Worm (Caenorhabditis elegans) whole organism, L1 larva: Measurements from ENCODE around the gene srg-4.
A peak's percentile ranks its signal among the peaks of the same experiment; 100 is the strongest.

ENCODE experiments used
- C34B4.2 ChIP-seq: sonication (generic microtip); optimal IDR thresholded peaks from 2 replicates; lab custom pipeline; 2017; ENCODE audit warnings: mild to moderate bottlenecking, missing genetic modification characterization, missing compliant biosample characterization
- F16B12.6 ChIP-seq: fragments of 150-350 bp; optimal IDR thresholded peaks from 2 replicates; lab custom pipeline; 2014; ENCODE audit warnings: missing biosample characterization, missing genetic modification characterization
- aha-1 ChIP-seq: fragments of 150-350 bp; optimal IDR thresholded peaks from 2 replicates; lab custom pipeline; 2014; ENCODE audit warnings: missing biosample characterization, missing genetic modification characterization
- aly-2 ChIP-seq: fragments of 150-350 bp; optimal IDR thresholded peaks from 2 replicates; lab custom pipeline; 2014; ENCODE audit warnings: missing biosample characterization, missing genetic modification characterization
- ama-1 ChIP-seq: fragments of 150-350 bp; optimal IDR thresholded peaks from 2 replicates; lab custom pipeline; 2014
- blmp-1 ChIP-seq: fragments of 150-350 bp; optimal IDR thresholded peaks from 2 replicates; lab custom pipeline; 2014; ENCODE audit warnings: missing biosample characterization, missing genetic modification characterization
- ceh-8 ChIP-seq: fragments of 200-800 bp; sonication (Bioruptor generic); optimal IDR thresholded peaks from 2 replicates; lab custom pipeline; 2018; ENCODE audit warnings: mild to moderate bottlenecking, missing genetic modification characterization, moderate library complexity, missing compliant biosample characterization
- dpl-1 ChIP-seq, 3 experiments: fragments of 150-350 bp in 2 of 3; sonication (generic microtip) in 1 of 3; optimal IDR thresholded peaks; 2 replicates each; lab custom pipeline; 2014 to 2017; ENCODE audit warnings: missing biosample characterization in 3 of 3, missing genetic modification characterization in 3 of 3, missing genetic modification reagents in 3 of 3
- dsc-1 ChIP-seq: sonication (generic microtip); optimal IDR thresholded peaks from 2 replicates; lab custom pipeline; 2016; ENCODE audit warnings: mild to moderate bottlenecking, missing genetic modification characterization, missing compliant biosample characterization
- efl-1 ChIP-seq, 4 experiments: fragments of 150-350 bp; optimal IDR thresholded peaks in 3 of 4; peaks in 1 of 4; 1 replicate in 1 of 4; 2 replicates in 3 of 4; lab custom pipeline; 2014; ENCODE audit warnings: missing biosample characterization in 2 of 4, missing genetic modification characterization in 2 of 4, missing genetic modification reagents in 2 of 4
- egl-27 ChIP-seq, 2 experiments: fragments of 150-350 bp in 1 of 2; sonication (generic microtip); optimal IDR thresholded peaks; 3 replicates each; lab custom pipeline; 2017 to 2018; ENCODE audit warnings: missing biosample characterization in 2 of 2, missing genetic modification characterization in 2 of 2, missing genetic modification reagents in 2 of 2
- elt-2 ChIP-seq: sonication (generic microtip); optimal IDR thresholded peaks from 2 replicates; lab custom pipeline; 2016; ENCODE audit warnings: missing genetic modification characterization, mild to moderate bottlenecking, inconsistent platforms, missing compliant biosample characterization, missing genetic modification reagents
- elt-3 ChIP-seq, 6 experiments: fragments of 150-350 bp in 1 of 6; sonication (generic microtip); optimal IDR thresholded peaks; 2 replicates each; lab custom pipeline; 2017 to 2018; ENCODE audit warnings: missing biosample characterization in 6 of 6, missing genetic modification characterization in 6 of 6, inconsistent platforms in 1 of 6
- fkh-10 ChIP-seq: sonication (generic microtip); optimal IDR thresholded peaks from 2 replicates; lab custom pipeline; 2017; ENCODE audit warnings: missing biosample characterization, missing genetic modification reagents, missing genetic modification characterization
- fos-1 ChIP-seq: fragments of 150-350 bp; optimal IDR thresholded peaks from 2 replicates; lab custom pipeline; 2014; ENCODE audit warnings: missing biosample characterization, missing genetic modification characterization
- grh-1 ChIP-seq: fragments of 200-800 bp; sonication (Bioruptor generic); IDR thresholded peaks from 2 replicates; pipeline ENCODE4 v1.3.6; 2022; ENCODE audit warnings: missing genetic modification reagents, missing genetic modification characterization, missing compliant biosample characterization
- hlh-17 ChIP-seq: fragments of 200-800 bp; sonication (Bioruptor generic); optimal IDR thresholded peaks from 2 replicates; lab custom pipeline; 2018; ENCODE audit warnings: missing genetic modification characterization, mild to moderate bottlenecking, missing compliant biosample characterization, moderate library complexity, borderline replicate concordance
- irx-1 ChIP-seq: sonication (generic microtip); optimal IDR thresholded peaks from 2 replicates; lab custom pipeline; 2016; ENCODE audit warnings: missing genetic modification characterization, missing compliant biosample characterization
- jun-1 ChIP-seq: fragments of 150-350 bp; optimal IDR thresholded peaks from 2 replicates; lab custom pipeline; 2014; ENCODE audit warnings: missing biosample characterization, missing genetic modification reagents, missing genetic modification characterization
- lin-13 ChIP-seq: fragments of 150-350 bp; optimal IDR thresholded peaks from 2 replicates; lab custom pipeline; 2014; ENCODE audit warnings: missing biosample characterization, missing genetic modification reagents, missing genetic modification characterization
- lin-14 ChIP-seq: fragments of 200-800 bp; sonication (Bioruptor generic); optimal IDR thresholded peaks from 2 replicates; lab custom pipeline; 2018; ENCODE audit warnings: mild to moderate bottlenecking, missing genetic modification characterization, moderate library complexity, missing compliant biosample characterization
- lin-35 ChIP-seq, 2 experiments: fragments of 150-350 bp; optimal IDR thresholded peaks; 2 replicates each; lab custom pipeline; 2014; ENCODE audit warnings: missing biosample characterization in 2 of 2, missing genetic modification characterization in 2 of 2, missing genetic modification reagents in 2 of 2
- lin-39 ChIP-seq: fragments of 150-350 bp; optimal IDR thresholded peaks from 2 replicates; lab custom pipeline; 2014; ENCODE audit warnings: missing biosample characterization, missing genetic modification reagents, missing genetic modification characterization
- lsy-2 ChIP-seq, 2 experiments: fragments of 150-350 bp; optimal IDR thresholded peaks; 2 replicates each; lab custom pipeline; 2014; ENCODE audit warnings: missing biosample characterization in 2 of 2, missing genetic modification characterization in 2 of 2
- mdl-1 ChIP-seq, 2 experiments: fragments of 150-350 bp; optimal IDR thresholded peaks; 2 replicates each; lab custom pipeline; 2014 to 2017; ENCODE audit warnings: missing biosample characterization in 2 of 2, missing genetic modification characterization in 2 of 2, inconsistent platforms in 1 of 2
- mep-1 ChIP-seq: fragments of 150-350 bp; optimal IDR thresholded peaks from 2 replicates; lab custom pipeline; 2014; ENCODE audit warnings: missing biosample characterization, missing genetic modification characterization
- nhr-19 ChIP-seq: fragments of 200-800 bp; sonication (Bioruptor generic); conservative IDR thresholded peaks from 2 replicates; pipeline ENCODE4 v1.3.6; 2022; ENCODE audit warnings: missing genetic modification characterization, missing compliant biosample characterization
- nhr-20 ChIP-seq: sonication (generic microtip); optimal IDR thresholded peaks from 2 replicates; lab custom pipeline; 2016; ENCODE audit warnings: mild to moderate bottlenecking, missing genetic modification characterization, missing compliant biosample characterization
- nhr-237 ChIP-seq: fragments of 150-350 bp; optimal IDR thresholded peaks from 2 replicates; lab custom pipeline; 2014; ENCODE audit warnings: missing biosample characterization, missing genetic modification characterization
- nhr-47 ChIP-seq: sonication (generic microtip); optimal IDR thresholded peaks from 2 replicates; lab custom pipeline; 2016; ENCODE audit warnings: mild to moderate bottlenecking, missing genetic modification characterization, moderate library complexity, missing compliant biosample characterization
- nhr-71 ChIP-seq: sonication (generic microtip); optimal IDR thresholded peaks from 2 replicates; lab custom pipeline; 2016; ENCODE audit warnings: mild to moderate bottlenecking, missing genetic modification characterization, moderate library complexity, missing compliant biosample characterization
- nhr-77 ChIP-seq: fragments of 150-350 bp; optimal IDR thresholded peaks from 2 replicates; lab custom pipeline; 2014; ENCODE audit warnings: missing biosample characterization, missing genetic modification characterization
- nhr-90 ChIP-seq: sonication (generic microtip); optimal IDR thresholded peaks from 2 replicates; lab custom pipeline; 2016; ENCODE audit warnings: mild to moderate bottlenecking, missing genetic modification characterization, missing compliant biosample characterization; ENCODE audit not compliant: poor library complexity
- pag-3 ChIP-seq: sonication (generic microtip); optimal IDR thresholded peaks from 2 replicates; lab custom pipeline; 2017; ENCODE audit warnings: missing genetic modification characterization, mild to moderate bottlenecking, missing compliant biosample characterization, antibody characterized with exemption, borderline replicate concordance; ENCODE audit not compliant: insufficient read depth
- pax-3 ChIP-seq: fragments of 200-800 bp; sonication (Bioruptor generic); optimal IDR thresholded peaks from 2 replicates; lab custom pipeline; 2018; ENCODE audit warnings: mild to moderate bottlenecking, missing genetic modification characterization, moderate library complexity, missing compliant biosample characterization
- skn-1 ChIP-seq: fragments of 150-350 bp; optimal IDR thresholded peaks from 2 replicates; lab custom pipeline; 2014; ENCODE audit warnings: missing biosample characterization, missing genetic modification characterization
- snpc-4 ChIP-seq: fragments of 150-350 bp; optimal IDR thresholded peaks from 2 replicates; lab custom pipeline; 2014; ENCODE audit warnings: missing biosample characterization, missing genetic modification characterization
- sptf-1 ChIP-seq: fragments of 150-350 bp; optimal IDR thresholded peaks from 2 replicates; lab custom pipeline; 2014; ENCODE audit warnings: missing biosample characterization, missing genetic modification characterization
- sup-37 ChIP-seq: fragments of 200-800 bp; sonication (Bioruptor generic); optimal IDR thresholded peaks from 2 replicates; lab custom pipeline; 2018; ENCODE audit warnings: mild to moderate bottlenecking, missing genetic modification characterization, missing compliant biosample characterization
- swsn-7 ChIP-seq: sonication (generic microtip); optimal IDR thresholded peaks from 2 replicates; lab custom pipeline; 2016; ENCODE audit warnings: missing genetic modification characterization, missing compliant biosample characterization
- tbx-2 ChIP-seq: sonication (generic microtip); optimal IDR thresholded peaks from 2 replicates; lab custom pipeline; 2016; ENCODE audit warnings: missing genetic modification characterization, missing compliant biosample characterization
- unc-130 ChIP-seq: fragments of 150-350 bp; optimal IDR thresholded peaks from 2 replicates; lab custom pipeline; 2017; ENCODE audit warnings: missing biosample characterization, missing genetic modification characterization, inconsistent platforms
- unc-30 ChIP-seq: sonication (generic microtip); optimal IDR thresholded peaks from 2 replicates; lab custom pipeline; 2017; ENCODE audit warnings: missing biosample characterization, missing genetic modification characterization
- unc-86 ChIP-seq: sonication (generic microtip); optimal IDR thresholded peaks from 2 replicates; lab custom pipeline; 2016; ENCODE audit warnings: missing genetic modification characterization, missing compliant biosample characterization
- vab-15 ChIP-seq: sonication (generic microtip); optimal IDR thresholded peaks from 2 replicates; lab custom pipeline; 2017; ENCODE audit warnings: missing genotype, mild to moderate bottlenecking, missing genetic modification characterization, missing compliant biosample characterization
- zag-1 ChIP-seq: fragments of 150-350 bp; optimal IDR thresholded peaks from 2 replicates; lab custom pipeline; 2014; ENCODE audit warnings: missing biosample characterization, missing genetic modification characterization
- ztf-4 ChIP-seq: fragments of 150-350 bp; optimal IDR thresholded peaks from 2 replicates; lab custom pipeline; 2014; ENCODE audit warnings: missing biosample characterization, missing genetic modification characterization

srg-4 gene

DNA sequence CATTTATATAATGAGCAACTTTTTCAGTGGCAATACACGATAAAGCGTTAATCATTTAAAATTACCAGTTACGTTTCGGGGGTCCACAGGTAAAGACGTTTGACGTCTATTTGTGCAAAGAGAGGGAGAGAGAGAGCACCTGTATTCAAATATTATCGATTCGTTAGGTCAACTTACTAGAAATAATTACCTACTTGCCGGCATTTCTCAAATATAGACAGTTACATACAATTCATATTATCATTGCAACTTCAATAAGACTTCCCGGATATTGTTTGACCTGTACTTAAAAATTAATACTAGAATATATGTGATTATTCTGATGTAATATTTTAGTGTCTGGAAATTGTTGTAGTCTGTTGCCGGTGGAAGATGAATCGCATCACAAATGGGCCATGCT lies 24.0 kb upstream of the srg-4 start, which contains the start of gene gadr-3:
gadr-3 (minus strand) TSS at position 101 of the 400 bp plus-strand sequence.
- no peak for TF ChIP-seq nhr-237 (tag; lab: Kevin White, UChicago)
- no peak for TF ChIP-seq efl-1 (optimal IDR thresholded peaks at IDR 0.05; lab: Kevin White, UChicago)
- peak in 1 of 2 experiments; percentile 39 for TF ChIP-seq efl-1 (GFP tag; optimal IDR thresholded peaks at IDR 0.05 in 1 of 2; lab: Kevin White, UChicago)
- TF ChIP-seq, all 84 proteins: peak for 1

DNA sequence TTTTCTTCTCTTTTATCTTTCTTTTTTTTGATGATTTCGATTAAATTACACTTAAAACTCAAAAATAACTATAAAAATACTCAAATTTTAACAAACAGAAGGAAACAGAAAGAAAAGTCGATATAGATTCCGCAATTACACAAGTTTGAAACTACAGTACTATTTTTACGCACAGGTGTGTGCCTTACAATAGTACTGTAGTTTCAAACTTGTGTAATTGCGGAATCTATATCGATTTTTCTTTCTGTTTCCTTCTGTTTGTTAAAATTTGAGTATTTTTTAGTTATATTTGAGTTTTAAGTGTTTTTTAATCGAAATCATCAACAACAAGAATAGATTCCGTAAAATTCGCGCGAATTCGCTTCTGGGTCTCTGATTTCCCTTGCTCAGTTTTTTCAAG lies 21.1 kb upstream of the srg-4 start:
- TF ChIP-seq pax-3 (tag; lab: Kevin White, UChicago) (no peak), lsy-2 (tag; optimal IDR thresholded peaks at IDR 0.05; lab: Kevin White, UChicago) (no peak), skn-1 (tag; lab: Kevin White, UChicago) (no peak), hlh-17 (no peak), unc-86 (no peak), efl-1 (optimal IDR thresholded peaks at IDR 0.05; lab: Kevin White, UChicago) (no peak), efl-1 (GFP tag; optimal IDR thresholded peaks at IDR 0.05 in 1 of 2; lab: Kevin White, UChicago) (peak in 1 of 2 experiments; percentile 46), F16B12.6 (no peak), zag-1 (tag; lab: Kevin White, UChicago) (no peak), unc-30 (tag; lab: Kevin White, UChicago) (no peak)

DNA sequence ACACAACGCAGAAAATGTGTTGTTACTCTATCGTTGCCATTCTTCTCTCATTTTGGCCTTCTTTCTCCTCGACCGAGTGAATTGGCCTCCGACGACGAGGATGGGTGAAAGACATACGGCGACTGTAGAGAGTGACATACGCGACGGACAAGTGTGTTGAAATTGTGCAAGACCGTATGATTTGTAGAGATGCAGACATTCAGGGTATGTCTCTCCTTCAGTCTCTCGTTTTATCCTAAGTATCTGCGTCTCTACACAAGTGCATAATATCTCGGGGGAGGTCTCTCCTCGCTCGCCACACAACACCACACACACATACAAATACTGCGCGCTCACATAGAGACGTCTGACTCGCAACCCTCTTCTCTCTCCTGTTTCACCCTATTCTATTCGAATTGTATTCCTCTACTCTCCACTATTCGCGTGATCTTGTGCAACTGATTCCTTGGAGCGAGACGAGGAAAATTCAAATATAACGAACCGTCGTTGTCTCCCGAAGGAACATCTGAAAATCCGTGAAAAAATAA lies 18.2 kb upstream of the srg-4 start, which contains the start of gene hmg-1.2:
hmg-1.2 (plus strand) TSS at position 311 of the 527 bp plus-strand sequence.
- TF ChIP-seq swsn-7 (tag; lab: Kevin White, UChicago) (peak; percentile 92), snpc-4 (tag; lab: Kevin White, UChicago) (peak; percentile 72), lin-35 (GFP tag; optimal IDR thresholded peaks at IDR 0.05; lab: Kevin White, UChicago) (peak; percentile 74 to 79), elt-3 (tag; optimal IDR thresholded peaks at IDR 0.05; lab: Kevin White, UChicago) (peak in 3 of 6 experiments; percentile 8 to 52 (median 48)), aly-2 (tag; lab: Kevin White, UChicago) (peak; percentile 59), fkh-10 (peak; percentile 56), sup-37 (GFP tag; lab: Kevin White, UChicago) (peak; percentile 46), irx-1 (peak; percentile 75), fos-1 (tag; lab: Kevin White, UChicago) (peak; percentile 78), nhr-77 (peak; percentile 68), mdl-1 (tag; optimal IDR thresholded peaks at IDR 0.05; lab: Kevin White, UChicago) (peak in 1 of 2 experiments; percentile 83), pag-3 (no peak), blmp-1 (tag; lab: Kevin White, UChicago) (peak; percentile 40), vab-15 (tag; lab: Kevin White, UChicago) (no peak), dsc-1 (tag; lab: Kevin White, UChicago) (peak; percentile 84), egl-27 (tag; optimal IDR thresholded peaks at IDR 0.05; lab: Kevin White, UChicago) (peak in 1 of 2 experiments; percentile 81), nhr-71 (peak; percentile 94), jun-1 (tag; lab: Kevin White, UChicago) (peak; percentile 76), elt-2 (tag; lab: Kevin White, UChicago) (peak; percentile 68), lin-39 (no peak), nhr-19 (GFP tag; lab: Robert Waterston, UW) (peak; percentile 89), ztf-4 (tag; lab: Kevin White, UChicago) (peak; percentile 77), nhr-90 (tag; lab: Kevin White, UChicago) (peak; percentile 69), grh-1 (GFP tag; lab: Robert Waterston, UW) (peak; percentile 22; the same call in 1 of the 2 replicates), unc-130 (tag; lab: Kevin White, UChicago) (peak; percentile 66), nhr-20 (tag; lab: Kevin White, UChicago) (peak; percentile 90), mep-1 (tag; lab: Kevin White, UChicago) (peak; percentile 58), lin-13 (GFP tag; lab: Kevin White, UChicago) (peak; percentile 72), skn-1 (tag; lab: Kevin White, UChicago) (no peak), nhr-47 (tag; lab: Kevin White, UChicago) (peak; percentile 83), ama-1 (lab: Kevin White, UChicago) (no peak), C34B4.2 (no peak), ceh-8 (GFP tag; lab: Kevin White, UChicago) (peak; percentile 66), sptf-1 (tag; lab: Kevin White, UChicago) (no peak), aha-1 (tag; lab: Kevin White, UChicago) (no peak), efl-1 (optimal IDR thresholded peaks at IDR 0.05; lab: Kevin White, UChicago) (peak; percentile 86 to 98), efl-1 (GFP tag; optimal IDR thresholded peaks at IDR 0.05 in 1 of 2; lab: Kevin White, UChicago) (peak; percentile 50 to 96), lin-14 (GFP tag; lab: Kevin White, UChicago) (peak; percentile 94), dpl-1 (GFP tag; optimal IDR thresholded peaks at IDR 0.05; lab: Kevin White, UChicago) (peak; percentile 41 to 54 (median 52)), tbx-2 (peak; percentile 88)
